Fruit fly (Drosophila melanogaster) whole organism, prepupa: ENCODE measurements around the gene CG17839.
A peak's percentile ranks its signal among the peaks of the same experiment; 100 is the strongest.

ENCODE experiments used
- CG11762 ChIP-seq: fragments of 200-800 bp; sonication (Bioruptor generic); optimal IDR thresholded peaks from 3 replicates; lab custom pipeline; 2016; ENCODE audit warnings: missing biosample characterization, missing genetic modification characterization; ENCODE audit not compliant: insufficient read depth
- CG1621 ChIP-seq: fragments of 200-800 bp; sonication (Bioruptor generic); optimal IDR thresholded peaks from 3 replicates; lab custom pipeline; 2018; ENCODE audit warnings: missing biosample characterization, mild to moderate bottlenecking, missing genetic modification characterization
- CG34406 ChIP-seq: fragments of 200-800 bp; sonication (Bioruptor generic); optimal IDR thresholded peaks from 3 replicates; lab custom pipeline; 2016; ENCODE audit warnings: missing biosample characterization, missing genetic modification characterization
- CG4318 ChIP-seq: fragments of 200-800 bp; sonication (Bioruptor generic); optimal IDR thresholded peaks from 3 replicates; lab custom pipeline; 2017; ENCODE audit warnings: missing biosample characterization, mild to moderate bottlenecking, missing genetic modification characterization
- Eip75B ChIP-seq: fragments of 200-800 bp; sonication (Bioruptor generic); optimal IDR thresholded peaks from 3 replicates; lab custom pipeline; 2016; ENCODE audit warnings: missing biosample characterization, missing genetic modification characterization
- Ets21C ChIP-seq: fragments of 200-800 bp; sonication (Bioruptor generic); optimal IDR thresholded peaks from 3 replicates; lab custom pipeline; 2016; ENCODE audit warnings: missing biosample characterization, missing genetic modification characterization
- Gug ChIP-seq: fragments of 200-800 bp; sonication (Bioruptor generic); IDR thresholded peaks from 2 replicates; pipeline ENCODE4 v1.3.6; 2022; ENCODE audit warnings: missing biosample characterization, missing genetic modification characterization
- Hr39 ChIP-seq: fragments of 200-800 bp; sonication (Bioruptor generic); optimal IDR thresholded peaks from 2 replicates; lab custom pipeline; 2016; ENCODE audit warnings: missing biosample characterization, missing genetic modification characterization
- achi ChIP-seq: fragments of 200-800 bp; sonication (Bioruptor generic); optimal IDR thresholded peaks from 3 replicates; lab custom pipeline; 2016; ENCODE audit warnings: missing biosample characterization, missing genetic modification characterization
- acj6 ChIP-seq: fragments of 200-800 bp; sonication (Bioruptor generic); optimal IDR thresholded peaks from 3 replicates; lab custom pipeline; 2016; ENCODE audit warnings: missing biosample characterization, missing genetic modification characterization
- eg ChIP-seq: fragments of 200-800 bp; sonication (Bioruptor generic); IDR thresholded peaks from 3 replicates; pipeline ENCODE4 v1.3.6; 2022; ENCODE audit warnings: missing biosample characterization, missing genetic modification characterization
- fd85E ChIP-seq: fragments of 200-800 bp; sonication (Bioruptor generic); optimal IDR thresholded peaks from 3 replicates; lab custom pipeline; 2016; ENCODE audit warnings: missing biosample characterization, missing genetic modification characterization
- pdm3 ChIP-seq: fragments of 200-800 bp; sonication (Bioruptor generic); optimal IDR thresholded peaks from 3 replicates; lab custom pipeline; 2016; ENCODE audit warnings: missing biosample characterization, missing genetic modification characterization

dm6 chr3L:14790849-14791646 lies 13.9 kb upstream of the CG17839 start:
- TF ChIP-seq pdm3 (GFP tag; lab: Kevin White, UChicago) (no peak), Ets21C (no peak), CG11762 (no peak), acj6 (GFP tag; lab: Kevin White, UChicago) (no peak), Hr39 (GFP tag; lab: Kevin White, UChicago) (no peak), CG34406 (GFP tag; lab: Kevin White, UChicago) (no peak), fd85E (no peak), CG1621 (tag; lab: Kevin White, UChicago) (no peak), Eip75B (no peak), CG4318 (GFP tag; lab: Kevin White, UChicago) (no peak), achi (GFP tag; lab: Kevin White, UChicago) (no peak), eg (GFP tag; lab: Robert Waterston, UW) (peak; percentile 61), Gug (GFP tag; lab: Robert Waterston, UW) (peak; percentile 38; the same call in 1 of the 2 replicates)
